Worm (Caenorhabditis elegans): ENCODE results near the gene glrx-5.
A peak's percentile ranks its signal among the peaks of the same experiment; 100 is the strongest.

The glrx-5 gene

DNA sequence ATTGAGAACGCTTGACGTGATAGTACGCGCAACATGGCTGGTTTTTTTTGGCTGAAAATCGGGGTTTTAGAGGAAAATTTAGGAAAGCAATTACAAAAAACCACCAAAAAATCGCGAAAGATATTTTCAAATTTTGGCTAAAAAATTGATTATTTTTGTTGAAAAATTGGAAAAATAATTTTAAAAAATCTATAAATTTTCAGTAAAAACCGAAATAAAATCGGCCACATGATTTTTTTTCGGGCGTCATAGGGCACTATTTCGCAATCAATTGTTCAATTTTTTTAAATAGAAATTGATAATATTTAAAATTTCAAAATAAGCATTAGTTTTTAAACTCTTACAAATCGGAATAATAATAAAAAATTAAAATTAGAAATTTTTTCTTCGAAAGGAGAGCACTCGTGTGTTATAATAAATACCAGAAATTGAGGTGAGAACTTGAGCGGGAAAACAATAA, at the start of gene glrx-5:
Gene glrx-5 (minus strand): TSS at position 51 of the 460 bp plus-strand sequence.
- TF ChIP-seq hlh-4 (tag; optimal IDR thresholded peaks at IDR 0.05) (no peak), nhr-28 (tag; optimal IDR thresholded peaks at IDR 0.05) (no peak), zip-4 (GFP tag; optimal IDR thresholded peaks at IDR 0.05) (no peak), mab-9 (GFP tag; IDR thresholded peaks at IDR 0.05) (no peak), snu-23 (GFP tag; optimal IDR thresholded peaks at IDR 0.05) (no peak), ets-5 (GFP tag; IDR thresholded peaks at IDR 0.05) (no peak), ces-1 (GFP tag; optimal IDR thresholded peaks at IDR 0.05) (no peak), isw-1 (GFP tag; IDR thresholded peaks at IDR 0.05) (no peak), ztf-11 (tag; optimal IDR thresholded peaks at IDR 0.05) (no peak), jun-1 (tag; optimal IDR thresholded peaks at IDR 0.05) (no peak), blmp-1 (tag; optimal IDR thresholded peaks at IDR 0.05) (no peak), skn-1 (tag; optimal IDR thresholded peaks at IDR 0.05) (no peak), zag-1 (tag; optimal IDR thresholded peaks at IDR 0.05) (no peak), ceh-8 (GFP tag; optimal IDR thresholded peaks at IDR 0.05) (no peak), sox-4 (tag; optimal IDR thresholded peaks at IDR 0.05) (no peak), tbx-2 (tag; optimal IDR thresholded peaks at IDR 0.05) (no peak), ceh-82 (tag; optimal IDR thresholded peaks at IDR 0.05) (no peak)

ce11 chrIII:12421708-12422107, 48.1 kb upstream of the glrx-5 start, which contains the start of gene tat-1:
tat-1 (minus strand) TSS chrIII:12421718.
- no peak for TF ChIP-seq efl-1 (optimal IDR thresholded peaks at IDR 0.05)
- peak; percentile 23 to 33 for TF ChIP-seq efl-1 (GFP tag; optimal IDR thresholded peaks at IDR 0.05 in 1 of 2)
- TF ChIP-seq nhr-85 (tag) = peak; percentile 16
- TF ChIP-seq lsy-2 (tag; optimal IDR thresholded peaks at IDR 0.05) = peak in 1 of 2 experiments; percentile 2
- no peak for TF ChIP-seq lin-15B (tag; optimal IDR thresholded peaks at IDR 0.05)
- no peak for TF ChIP-seq ztf-11 (tag; optimal IDR thresholded peaks at IDR 0.05)
- TF ChIP-seq dpl-1 (GFP tag; optimal IDR thresholded peaks at IDR 0.05) = peak in 1 of 3 experiments; percentile 24
- no peak for TF ChIP-seq ztf-4 (tag; optimal IDR thresholded peaks at IDR 0.05)

DNA sequence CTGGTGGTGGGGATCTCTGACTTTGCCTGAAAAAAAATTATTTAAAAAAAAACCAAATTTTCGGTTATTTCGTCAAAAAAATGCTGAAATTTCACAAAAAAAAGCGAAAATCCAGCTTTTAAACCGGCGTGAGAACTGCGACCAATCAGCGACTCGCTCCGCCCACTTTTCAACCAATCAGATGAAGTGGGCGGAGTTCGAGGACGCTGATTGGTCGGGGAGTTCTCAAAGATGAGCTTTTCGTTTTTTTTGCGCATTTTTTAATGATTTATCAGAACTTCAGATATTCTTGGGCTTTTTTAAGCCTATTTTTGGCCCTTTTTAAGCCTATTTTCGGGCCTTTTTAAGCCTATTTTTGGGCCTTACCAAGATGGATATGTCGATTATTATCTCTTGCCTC, 46.6 kb upstream of the glrx-5 start:
- TF ChIP-seq nhr-84 (tag; optimal IDR thresholded peaks at IDR 0.05) = no peak
- no peak for TF ChIP-seq dsc-1 (tag; optimal IDR thresholded peaks at IDR 0.05)
- TF ChIP-seq unc-86 (tag; optimal IDR thresholded peaks at IDR 0.05) = no peak
- no peak for TF ChIP-seq hpl-2 (GFP tag; optimal IDR thresholded peaks at IDR 0.05)
- no peak for TF ChIP-seq ceh-88 (GFP tag; IDR thresholded peaks at IDR 0.05)
- TF ChIP-seq nhr-47 (tag; optimal IDR thresholded peaks at IDR 0.05) = no peak
- TF ChIP-seq mab-9 (GFP tag; IDR thresholded peaks at IDR 0.05) = no peak
- no peak for TF ChIP-seq ceh-63 (GFP tag; optimal IDR thresholded peaks at IDR 0.05)
- no peak for TF ChIP-seq ama-1 (optimal IDR thresholded peaks at IDR 0.05)
- TF ChIP-seq fkh-8 (tag; optimal IDR thresholded peaks at IDR 0.05) = no peak
- TF ChIP-seq ztf-4 (tag; optimal IDR thresholded peaks at IDR 0.05) = no peak
- TF ChIP-seq nhr-28 (tag; optimal IDR thresholded peaks at IDR 0.05) = no peak
- TF ChIP-seq sptf-1 (tag; optimal IDR thresholded peaks at IDR 0.05) = no peak
- no peak for TF ChIP-seq xbp-1 (tag; optimal IDR thresholded peaks at IDR 0.05)
- TF ChIP-seq nhr-11 (tag; optimal IDR thresholded peaks at IDR 0.05) = no peak
- no peak for TF ChIP-seq efl-1 (optimal IDR thresholded peaks at IDR 0.05)
- no peak for TF ChIP-seq efl-1 (GFP tag; optimal IDR thresholded peaks at IDR 0.05 in 1 of 2)

DNA sequence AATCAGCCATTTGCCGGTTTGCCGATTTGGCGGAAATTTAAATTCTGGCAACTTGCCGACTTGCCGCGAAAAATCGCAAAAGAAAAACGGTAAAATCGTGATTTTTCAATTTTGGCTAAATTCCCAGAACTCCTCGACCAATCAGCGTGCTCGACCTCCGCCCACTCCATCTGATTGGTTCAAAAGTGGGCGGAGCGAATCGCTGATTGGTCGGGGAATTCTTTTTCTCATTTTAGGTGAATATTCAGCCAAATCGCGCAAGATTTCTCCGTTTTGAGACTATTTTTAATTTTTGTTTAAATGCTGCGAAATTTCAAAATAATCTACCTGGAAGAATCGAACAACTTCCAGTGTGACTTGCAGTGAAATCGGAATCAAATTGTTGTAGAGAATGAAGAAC, 40.9 kb upstream of the glrx-5 start:
- TF ChIP-seq Y116A8C.19 (tag; optimal IDR thresholded peaks at IDR 0.05; ENCODE audit: borderline replicate concordance) (no peak), efl-1 (optimal IDR thresholded peaks at IDR 0.05) (no peak), efl-1 (GFP tag; optimal IDR thresholded peaks at IDR 0.05 in 1 of 2) (peak in 1 of 2 experiments; percentile 81), hpl-2 (GFP tag; optimal IDR thresholded peaks at IDR 0.05) (no peak), dsc-1 (tag; optimal IDR thresholded peaks at IDR 0.05) (no peak), sup-37 (GFP tag; optimal IDR thresholded peaks at IDR 0.05) (no peak), elt-2 (tag; optimal IDR thresholded peaks at IDR 0.05) (no peak), fos-1 (tag; optimal IDR thresholded peaks at IDR 0.05) (no peak)
